Fruit fly (Drosophila melanogaster): Measurements from ENCODE around the gene CG31206.

Gene CG31206

dm6 chr3R:20057501-20057900, 50.3 kb downstream of the CG31206 start, which contains the start of gene mdlc (continued):
- TF ChIP-seq Doc2 (GFP tag; IDR thresholded peaks at IDR 0.05) (no peak), MTF-1 (GFP tag; optimal IDR thresholded peaks at IDR 0.05; ENCODE audit: borderline replicate concordance) (no peak), CG12219 (GFP tag; optimal IDR thresholded peaks at IDR 0.05) (no peak), CG3995 (GFP tag; optimal IDR thresholded peaks at IDR 0.05) (no peak), CG8290 (GFP tag; optimal IDR thresholded peaks at IDR 0.05) (no peak), CG8290 (tag; optimal IDR thresholded peaks at IDR 0.05) (no peak), CG7928 (GFP tag; optimal IDR thresholded peaks at IDR 0.05) (no peak), CG15514 (GFP tag; optimal IDR thresholded peaks at IDR 0.05) (no peak), Optix (GFP tag; IDR thresholded peaks at IDR 0.05) (no peak), CG11247 (GFP tag; IDR thresholded peaks at IDR 0.05) (no peak), lmd (GFP tag; IDR thresholded peaks at IDR 0.05) (no peak; the same call in 1 of the 2 replicates), Dbx (GFP tag; IDR thresholded peaks at IDR 0.05) (no peak), cato (GFP tag; optimal IDR thresholded peaks at IDR 0.05; ENCODE audit: borderline replicate concordance) (no peak), CG3838 (GFP tag; optimal IDR thresholded peaks at IDR 0.05) (no peak), sim (GFP tag; IDR thresholded peaks at IDR 0.05) (no peak), pzg (GFP tag; optimal IDR thresholded peaks at IDR 0.05) (peak; percentile 38), jumu (GFP tag; optimal IDR thresholded peaks at IDR 0.05) (no peak), usp (GFP tag; optimal IDR thresholded peaks at IDR 0.05) (no peak), onecut (GFP tag; IDR thresholded peaks at IDR 0.05) (no peak), zf30C (GFP tag; optimal IDR thresholded peaks at IDR 0.05) (no peak), CG6272 (GFP tag; IDR thresholded peaks at IDR 0.05) (no peak), B-H2 (GFP tag; optimal IDR thresholded peaks at IDR 0.05) (no peak), Mrtf (GFP tag; IDR thresholded peaks at IDR 0.05) (no peak), shn (GFP tag; optimal IDR thresholded peaks at IDR 0.05) (no peak), CG14667 (GFP tag; IDR thresholded peaks at IDR 0.05) (no peak), CG9797 (GFP tag; optimal IDR thresholded peaks at IDR 0.05) (peak; percentile 61), CG17359 (tag; optimal IDR thresholded peaks at IDR 0.05) (no peak), bowl (GFP tag; IDR thresholded peaks at IDR 0.05) (no peak), corto (GFP tag; optimal IDR thresholded peaks at IDR 0.05) (no peak), CG18011 (GFP tag; optimal IDR thresholded peaks at IDR 0.05) (no peak), trh (GFP tag; optimal IDR thresholded peaks at IDR 0.05) (no peak), Nf-YA (GFP tag; IDR thresholded peaks at IDR 0.05) (no peak), Xbp1 (GFP tag; optimal IDR thresholded peaks at IDR 0.05) (peak; percentile 17), wek (GFP tag; optimal IDR thresholded peaks at IDR 0.05) (no peak), CG32532 (GFP tag; IDR thresholded peaks at IDR 0.05) (no peak), CG4282 (GFP tag; optimal IDR thresholded peaks at IDR 0.05) (no peak), so (GFP tag; IDR thresholded peaks at IDR 0.05) (no peak), Dref (GFP tag; IDR thresholded peaks at IDR 0.05) (peak; percentile 42), CTCF (GFP tag; optimal IDR thresholded peaks at IDR 0.05) (no peak), NFAT (GFP tag; IDR thresholded peaks at IDR 0.05) (no peak), Taf1 (GFP tag; IDR thresholded peaks at IDR 0.05) (no peak), CG14965 (GFP tag; optimal IDR thresholded peaks at IDR 0.05; ENCODE audit: borderline replicate concordance) (no peak), CG11723 (GFP tag; optimal IDR thresholded peaks at IDR 0.05) (no peak), pfk (GFP tag; optimal IDR thresholded peaks at IDR 0.05) (no peak), NK7.1 (GFP tag; optimal IDR thresholded peaks at IDR 0.05) (no peak), prd (optimal IDR thresholded peaks at IDR 0.05) (no peak), prd (GFP tag; IDR thresholded peaks at IDR 0.05) (peak; percentile 33; the same call in 1 of the 3 replicates), Hr51 (GFP tag; optimal IDR thresholded peaks at IDR 0.05) (peak in 1 of 2 experiments; percentile 16), CG9817 (tag; optimal IDR thresholded peaks at IDR 0.05) (peak; percentile 23), gt (GFP tag; IDR thresholded peaks at IDR 0.05) (no peak), pita (GFP tag; optimal IDR thresholded peaks at IDR 0.05) (no peak), HmgZ (tag; optimal IDR thresholded peaks at IDR 0.05) (peak; percentile 21), fd3F (GFP tag; optimal IDR thresholded peaks at IDR 0.05) (no peak), Dad (GFP tag; optimal IDR thresholded peaks at IDR 0.05) (no peak)
